Fruit fly (Drosophila melanogaster): ENCODE results near the gene ClpP.

DNA sequence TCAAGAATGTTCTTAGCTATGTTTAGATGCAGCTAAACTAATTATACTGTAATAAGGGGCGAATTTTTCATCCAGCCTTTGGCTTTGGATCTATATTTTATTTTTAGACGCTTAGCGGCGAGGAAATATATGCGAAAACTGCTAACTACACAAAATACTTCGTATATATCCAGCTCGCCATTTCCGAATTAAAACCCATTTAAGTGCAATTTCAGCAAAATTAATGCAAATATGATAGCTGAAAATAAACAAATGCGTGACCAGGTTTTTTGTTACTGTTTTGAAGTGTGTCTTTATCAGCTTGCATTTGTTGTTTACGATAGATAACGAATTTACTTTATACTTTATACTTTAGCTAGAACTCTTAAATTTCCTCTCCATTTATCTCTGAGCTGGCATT, 38.4 kb downstream of the ClpP start:
- TF ChIP-seq CTCF (optimal IDR thresholded peaks at IDR 0.05) (no peak), CG8478 (optimal IDR thresholded peaks at IDR 0.05) (no peak)

Measured in S2 (cell line).